Fruit fly (Drosophila melanogaster) whole organism, embryonic: ENCODE results near the gene CG42728.

Source experiments
- Atf-2 ChIP-seq: fragments of 200-800 bp; sonication (Bioruptor generic); optimal IDR thresholded peaks from 2 replicates; lab custom pipeline; 2016; ENCODE audit warnings: missing biosample characterization, missing genetic modification characterization
- CG11560 ChIP-seq: fragments of 200-800 bp; sonication (Bioruptor generic); IDR thresholded peaks from 3 replicates; pipeline ENCODE4 v1.3.6; 2022; ENCODE audit warnings: missing biosample characterization, missing genetic modification characterization
- CG12744 ChIP-seq: fragments of 200-800 bp; sonication (Bioruptor generic); optimal IDR thresholded peaks from 2 replicates; lab custom pipeline; 2016; ENCODE audit warnings: missing biosample characterization, missing genetic modification characterization
- CG14441 ChIP-seq: fragments of 200-800 bp; sonication (Bioruptor generic); IDR thresholded peaks from 2 replicates; pipeline ENCODE4 v1.3.6; 2022; ENCODE audit warnings: missing biosample characterization, missing genetic modification characterization
- CG17802 ChIP-seq: fragments of 200-800 bp; sonication (Bioruptor generic); optimal IDR thresholded peaks from 2 replicates; lab custom pipeline; 2018; ENCODE audit warnings: missing biosample characterization, mild to moderate bottlenecking, missing genetic modification characterization, moderate library complexity
- CG18764 ChIP-seq: fragments of 200-800 bp; sonication (Bioruptor generic); optimal IDR thresholded peaks from 3 replicates; lab custom pipeline; 2016; ENCODE audit warnings: missing biosample characterization, missing genetic modification characterization
- CG2199 ChIP-seq: fragments of 200-800 bp; sonication (Bioruptor generic); IDR thresholded peaks from 3 replicates; pipeline ENCODE4 v1.3.6; 2022; ENCODE audit warnings: missing biosample characterization, missing genetic modification characterization
- CG30403 ChIP-seq: fragments of 200-800 bp; sonication (Bioruptor generic); optimal IDR thresholded peaks from 3 replicates; lab custom pipeline; 2016; ENCODE audit warnings: missing biosample characterization, missing genetic modification characterization
- CG3163 ChIP-seq: fragments of 200-800 bp; sonication (Bioruptor generic); optimal IDR thresholded peaks from 3 replicates; lab custom pipeline; 2016; ENCODE audit warnings: missing biosample characterization, missing genetic modification characterization
- CG4707 ChIP-seq: fragments of 200-800 bp; sonication (Bioruptor generic); optimal IDR thresholded peaks from 2 replicates; lab custom pipeline; 2018; ENCODE audit warnings: missing biosample characterization, mild to moderate bottlenecking, missing genetic modification characterization, moderate library complexity
- CG9437 ChIP-seq: fragments of 200-800 bp; sonication (Bioruptor generic); optimal IDR thresholded peaks from 2 replicates; lab custom pipeline; 2018; ENCODE audit warnings: missing biosample characterization, mild to moderate bottlenecking, missing genetic modification characterization
- Dll ChIP-seq: fragments of 200-800 bp; sonication (Bioruptor generic); IDR thresholded peaks from 4 replicates; pipeline ENCODE4 v1.3.6; 2022; ENCODE audit warnings: missing biosample characterization, missing genetic modification characterization; ENCODE audit not compliant: partially characterized antibody
- Doc3 ChIP-seq: fragments of 200-800 bp; sonication (Bioruptor generic); IDR thresholded peaks from 3 replicates; pipeline ENCODE4 v1.3.6; 2022; ENCODE audit warnings: missing biosample characterization, missing genetic modification characterization; ENCODE audit not compliant: partially characterized antibody
- HHEX ChIP-seq: fragments of 200-800 bp; sonication (Bioruptor generic); optimal IDR thresholded peaks from 3 replicates; lab custom pipeline; 2017; ENCODE audit warnings: missing biosample characterization, mild to moderate bottlenecking, missing genetic modification characterization, missing genetic modification reagents
- Hr78 ChIP-seq, 2 experiments: fragments of 200-800 bp in 1 of 2; fragments of >200 bp in 1 of 2; sonication (Bioruptor generic) in 1 of 2; optimal IDR thresholded peaks; 2 replicates each; lab custom pipeline; 2017 to 2019; ENCODE audit warnings: missing biosample characterization in 2 of 2, missing genetic modification characterization in 2 of 2, mild to moderate bottlenecking in 1 of 2, moderate library complexity in 1 of 2
- NC2β ChIP-seq: fragments of 200-800 bp; sonication (Bioruptor generic); optimal IDR thresholded peaks from 2 replicates; lab custom pipeline; 2016; ENCODE audit warnings: missing biosample characterization, missing genetic modification characterization
- Opbp ChIP-seq: fragments of 200-800 bp; sonication (Bioruptor generic); IDR thresholded peaks from 3 replicates; pipeline ENCODE4 v1.3.6; 2022; ENCODE audit warnings: missing biosample characterization, missing genetic modification characterization; ENCODE audit not compliant: partially characterized antibody
- Pdp1 ChIP-seq, 2 experiments: fragments of 200-800 bp; sonication (Bioruptor generic); optimal IDR thresholded peaks; 3 replicates each; lab custom pipeline; 2016; ENCODE audit warnings: missing biosample characterization in 2 of 2, missing genetic modification characterization in 2 of 2, mild to moderate bottlenecking in 1 of 2, moderate library complexity in 1 of 2
- Trl ChIP-seq, 3 experiments: fragments of >200 bp in 2 of 3; fragments of 200-800 bp in 1 of 3; sonication (Bioruptor generic) in 1 of 3; optimal IDR thresholded peaks; 2 replicates in 1 of 3; 3 replicates in 2 of 3; lab custom pipeline; 2016 to 2017; ENCODE audit warnings: missing biosample characterization in 1 of 3, missing genetic modification characterization in 1 of 3
- Usf ChIP-seq: fragments of 200-800 bp; sonication (Bioruptor generic); optimal IDR thresholded peaks from 2 replicates; lab custom pipeline; 2017; ENCODE audit warnings: missing genotype, missing biosample characterization, missing genetic modification characterization
- Xrp1 ChIP-seq: fragments of 200-800 bp; sonication (Bioruptor generic); IDR thresholded peaks from 2 replicates; pipeline ENCODE4 v1.3.6; 2022; ENCODE audit warnings: missing biosample characterization, missing genetic modification characterization
- bbx ChIP-seq: fragments of 200-800 bp; sonication (Bioruptor generic); IDR thresholded peaks from 2 replicates; pipeline ENCODE4 v1.3.6; 2022; ENCODE audit warnings: missing biosample characterization, missing genetic modification characterization; ENCODE audit not compliant: partially characterized antibody
- cad ChIP-seq: fragments of >200 bp; optimal IDR thresholded peaks from 2 replicates; lab custom pipeline; 2017; ENCODE audit warnings: missing biosample characterization, missing genetic modification characterization
- chinmo ChIP-seq: fragments of 200-800 bp; sonication (Bioruptor generic); IDR thresholded peaks from 4 replicates; pipeline ENCODE4 v1.3.6; 2022; ENCODE audit warnings: missing biosample characterization, missing genetic modification characterization; ENCODE audit not compliant: partially characterized antibody
- chm ChIP-seq: fragments of 200-800 bp; sonication (Bioruptor generic); IDR thresholded peaks from 2 replicates; pipeline ENCODE4 v1.3.6; 2022; ENCODE audit warnings: missing biosample characterization, missing genetic modification characterization
- cwo ChIP-seq: fragments of 200-800 bp; sonication (Bioruptor generic); optimal IDR thresholded peaks from 3 replicates; lab custom pipeline; 2017; ENCODE audit warnings: missing biosample characterization, missing genetic modification characterization, mild to moderate bottlenecking, moderate library complexity, missing genetic modification reagents
- dimm ChIP-seq: fragments of 200-800 bp; sonication (Bioruptor generic); IDR thresholded peaks from 2 replicates; pipeline ENCODE4 v1.3.6; 2022; ENCODE audit warnings: missing biosample characterization, missing genetic modification characterization
- dm ChIP-seq: fragments of 200-800 bp; sonication (Bioruptor generic); optimal IDR thresholded peaks from 3 replicates; lab custom pipeline; 2016; ENCODE audit warnings: missing biosample characterization, missing genetic modification characterization
- emc ChIP-seq: fragments of 200-800 bp; sonication (Bioruptor generic); optimal IDR thresholded peaks from 2 replicates; lab custom pipeline; 2016; ENCODE audit warnings: missing biosample characterization, missing genetic modification characterization
- en ChIP-seq: fragments of 200-800 bp; sonication (Bioruptor generic); optimal IDR thresholded peaks from 2 replicates; lab custom pipeline; 2016; ENCODE audit warnings: missing biosample characterization, missing genetic modification characterization
- fru ChIP-seq: fragments of >200 bp; optimal IDR thresholded peaks from 2 replicates; lab custom pipeline; 2017
- gsb ChIP-seq: fragments of 200-800 bp; sonication (Bioruptor generic); IDR thresholded peaks from 2 replicates; pipeline ENCODE4 v1.3.6; 2022; ENCODE audit warnings: missing biosample characterization, missing genetic modification characterization
- hbn ChIP-seq: fragments of 200-800 bp; sonication (Bioruptor generic); IDR thresholded peaks from 2 replicates; pipeline ENCODE4 v1.3.6; 2022; ENCODE audit warnings: missing biosample characterization, missing genetic modification characterization; ENCODE audit not compliant: partially characterized antibody
- lola ChIP-seq, 3 experiments: fragments of >200 bp in 2 of 3; fragments of 200-800 bp in 1 of 3; sonication (Bioruptor generic) in 1 of 3; optimal IDR thresholded peaks; 2 replicates each; lab custom pipeline; 2017 to 2019; ENCODE audit warnings: missing biosample characterization in 3 of 3, missing genetic modification characterization in 3 of 3, mild to moderate bottlenecking in 1 of 3, moderate library complexity in 1 of 3
- org-1 ChIP-seq: fragments of 200-800 bp; sonication (Bioruptor generic); optimal IDR thresholded peaks from 2 replicates; lab custom pipeline; 2017; ENCODE audit warnings: missing biosample characterization, missing genetic modification characterization
- pan ChIP-seq, 4 experiments: fragments of >200 bp in 3 of 4; fragments of 200-800 bp in 1 of 4; sonication (Bioruptor generic) in 1 of 4; optimal IDR thresholded peaks in 3 of 4; IDR thresholded peaks in 1 of 4; 2 replicates each; pipeline versions ENCODE4 v1.3.6 to Lab custom; 2017 to 2022; ENCODE audit warnings: missing biosample characterization in 2 of 4, missing genetic modification characterization in 2 of 4, mixed read lengths in 1 of 4
- pros ChIP-seq: fragments of 200-800 bp; sonication (Bioruptor generic); optimal IDR thresholded peaks from 3 replicates; lab custom pipeline; 2019; ENCODE audit warnings: missing biosample characterization, mild to moderate bottlenecking, missing genetic modification characterization, moderate library complexity
- sens ChIP-seq: fragments of 200-800 bp; sonication (Bioruptor generic); peaks from one replicate; lab custom pipeline; 2016; ENCODE audit warnings: missing biosample characterization, missing genetic modification characterization
- stc ChIP-seq: fragments of 200-800 bp; sonication (Bioruptor generic); IDR thresholded peaks from 2 replicates; pipeline ENCODE4 v1.3.6; 2022; ENCODE audit warnings: missing biosample characterization, missing genetic modification characterization
- tll ChIP-seq, 2 experiments: fragments of 200-800 bp in 1 of 2; fragments of >200 bp in 1 of 2; sonication (Bioruptor generic) in 1 of 2; optimal IDR thresholded peaks; 2 replicates each; lab custom pipeline; 2017 to 2019; ENCODE audit warnings: missing biosample characterization in 2 of 2, missing genetic modification characterization in 2 of 2, mild to moderate bottlenecking in 1 of 2, moderate library complexity in 1 of 2
- usp ChIP-seq: fragments of >200 bp; optimal IDR thresholded peaks from 2 replicates; lab custom pipeline; 2017; ENCODE audit warnings: missing biosample characterization, missing genetic modification characterization
- wdn ChIP-seq: fragments of 200-800 bp; sonication (Bioruptor generic); IDR thresholded peaks from 2 replicates; pipeline ENCODE4 v1.3.6; 2022; ENCODE audit warnings: missing biosample characterization, missing genetic modification characterization
- yki ChIP-seq: fragments of >200 bp; optimal IDR thresholded peaks from 3 replicates; lab custom pipeline; 2018
- zen ChIP-seq: fragments of 200-800 bp; sonication (Bioruptor generic); optimal IDR thresholded peaks from 3 replicates; lab custom pipeline; 2018; ENCODE audit warnings: missing biosample characterization, mild to moderate bottlenecking, missing genetic modification characterization, moderate library complexity

CG42728 gene

dm6 chr3L:15507148-15507896 lies 20.7 kb downstream of the CG42728 start:
- no peak for TF ChIP-seq usp
- TF ChIP-seq CG17802: peak; percentile 90
- peak; percentile 11 for TF ChIP-seq CG3163 (GFP tag; lab: Kevin White, UChicago)
- peak in 1 of 2 experiments; percentile 81 for TF ChIP-seq Hr78 (GFP tag; optimal IDR thresholded peaks at IDR 0.05; lab: Kevin White, UChicago)
- no peak for TF ChIP-seq zen
- TF ChIP-seq Trl (optimal IDR thresholded peaks at IDR 0.05; lab: Kevin White, UChicago): peak; percentile 95 to 97
- no peak for TF ChIP-seq Trl (GFP tag; optimal IDR thresholded peaks at IDR 0.05; lab: Kevin White, UChicago)
- TF ChIP-seq Atf-2 (GFP tag; lab: Kevin White, UChicago): no peak
- 0 out of 3 replicates have a peak, but pooled peaks have one; percentile 11 for TF ChIP-seq Doc3 (GFP tag; lab: Robert Waterston, UW)
- no peak for TF ChIP-seq emc (GFP tag; lab: Kevin White, UChicago)
- peak; percentile 15; the same call in 1 of the 2 replicates for TF ChIP-seq bbx
- no peak for TF ChIP-seq CG30403 (GFP tag; lab: Kevin White, UChicago)
- peak; percentile 2 for TF ChIP-seq cad (GFP tag; lab: Kevin White, UChicago)
- TF ChIP-seq dm (GFP tag; lab: Kevin White, UChicago): peak; percentile 33
- no peak for TF ChIP-seq fru (lab: Kevin White, UChicago)
- 0 out of 2 replicates have a peak, but pooled peaks have one; percentile 21 for TF ChIP-seq chm (GFP tag; lab: Robert Waterston, UW)
- no peak for TF ChIP-seq CG18764
- no peak for TF ChIP-seq NC2β
- TF ChIP-seq dimm (GFP tag; lab: Robert Waterston, UW): no peak
- no peak for TF ChIP-seq stc (GFP tag; lab: Robert Waterston, UW)
- peak; percentile 2 for TF ChIP-seq pros (GFP tag; lab: Kevin White, UChicago)
- 0 out of 4 replicates have a peak, but pooled peaks have one; percentile 46 for TF ChIP-seq Dll (GFP tag; lab: Robert Waterston, UW)
- TF ChIP-seq Usf (GFP tag; lab: Kevin White, UChicago): no peak
- TF ChIP-seq gsb (GFP tag; lab: Robert Waterston, UW): no peak; the same call in 1 of the 2 replicates
- TF ChIP-seq CG9437 (GFP tag; lab: Kevin White, UChicago): peak; percentile 19
- no peak for TF ChIP-seq CG12744 (GFP tag; lab: Kevin White, UChicago)
- TF ChIP-seq Xrp1: 0 out of 2 replicates have a peak, but pooled peaks have one; percentile 4
- no peak for TF ChIP-seq tll (GFP tag; optimal IDR thresholded peaks at IDR 0.05; lab: Kevin White, UChicago)
- 0 out of 4 replicates have a peak, but pooled peaks have one; percentile 29 for TF ChIP-seq chinmo (GFP tag; lab: Robert Waterston, UW)
- no peak for TF ChIP-seq en (GFP tag; lab: Kevin White, UChicago)
- TF ChIP-seq pan (optimal IDR thresholded peaks at IDR 0.05; lab: Kevin White, UChicago): no peak
- no peak for TF ChIP-seq pan (GFP tag; optimal IDR thresholded peaks at IDR 0.05 in 1 of 2, IDR thresholded peaks at IDR 0.05 in 1 of 2)
- TF ChIP-seq cwo (GFP tag; lab: Kevin White, UChicago): peak; percentile 15
- no peak for TF ChIP-seq wdn (GFP tag; lab: Robert Waterston, UW)
- TF ChIP-seq sens (GFP tag; lab: Kevin White, UChicago): peak; percentile 62
- TF ChIP-seq lola (GFP tag; optimal IDR thresholded peaks at IDR 0.05; lab: Kevin White, UChicago): no peak
- no peak for TF ChIP-seq org-1 (GFP tag; lab: Kevin White, UChicago)
- TF ChIP-seq yki (lab: Kevin White, UChicago): peak; percentile 66
- TF ChIP-seq CG11560 (tag; lab: Robert Waterston, UW): no peak
- no peak for TF ChIP-seq HHEX (GFP tag; lab: Kevin White, UChicago)
- TF ChIP-seq CG4707 (GFP tag; lab: Kevin White, UChicago): peak; percentile 47
- peak in 1 of 2 experiments; percentile 90 for TF ChIP-seq Pdp1 (GFP tag; optimal IDR thresholded peaks at IDR 0.05; lab: Kevin White, UChicago)
- 0 out of 3 replicates have a peak, but pooled peaks have one; percentile 10 for TF ChIP-seq Opbp (GFP tag; lab: Robert Waterston, UW)
- TF ChIP-seq CG2199: 0 out of 3 replicates have a peak, but pooled peaks have one; percentile 35
- TF ChIP-seq CG14441 (GFP tag; lab: Robert Waterston, UW): peak; percentile 9; the same call in 1 of the 2 replicates
- no peak for TF ChIP-seq hbn (GFP tag; lab: Robert Waterston, UW)
- TF ChIP-seq, all 482 proteins: peak for 22
